Fruit fly (Drosophila melanogaster) whole organism, embryonic: ENCODE data around the gene Cep290.

ENCODE experiments used
- Antp ChIP-seq: fragments of 200-800 bp; sonication (Bioruptor generic); optimal IDR thresholded peaks from 3 replicates; lab custom pipeline; 2016; ENCODE audit warnings: missing biosample characterization, missing genetic modification characterization
- Asciz ChIP-seq: fragments of 200-800 bp; sonication (Bioruptor generic); optimal IDR thresholded peaks from 2 replicates; lab custom pipeline; 2017; ENCODE audit warnings: missing biosample characterization, mild to moderate bottlenecking, missing genetic modification characterization, missing genetic modification reagents
- Bdp1 ChIP-seq: fragments of 200-800 bp; sonication (Bioruptor generic); optimal IDR thresholded peaks from 3 replicates; lab custom pipeline; 2016; ENCODE audit warnings: missing biosample characterization, missing genetic modification characterization
- CG10321 ChIP-seq: fragments of 200-800 bp; sonication (Bioruptor generic); IDR thresholded peaks from 2 replicates; pipeline ENCODE4 v1.3.6; 2022; ENCODE audit warnings: missing biosample characterization, missing genetic modification characterization
- CG10366 ChIP-seq: fragments of 200-800 bp; sonication (Bioruptor generic); IDR thresholded peaks from 2 replicates; pipeline ENCODE4 v1.3.6; 2022; ENCODE audit warnings: missing biosample characterization, missing genetic modification characterization
- CG10979 ChIP-seq: fragments of 200-800 bp; sonication (Bioruptor generic); optimal IDR thresholded peaks from 2 replicates; lab custom pipeline; 2018; ENCODE audit warnings: missing biosample characterization, mild to moderate bottlenecking, missing genetic modification characterization, moderate library complexity
- CG12659 ChIP-seq: fragments of 200-800 bp; sonication (Bioruptor generic); optimal IDR thresholded peaks from 3 replicates; lab custom pipeline; 2017; ENCODE audit warnings: mild to moderate bottlenecking, missing biosample characterization, missing genetic modification reagents, missing genetic modification characterization
- CG15011 ChIP-seq: fragments of 200-800 bp; sonication (Bioruptor generic); optimal IDR thresholded peaks from 3 replicates; lab custom pipeline; 2018; ENCODE audit warnings: missing biosample characterization, mild to moderate bottlenecking, missing genetic modification characterization
- CG1602 ChIP-seq: fragments of 200-800 bp; sonication (Bioruptor generic); optimal IDR thresholded peaks from 3 replicates; lab custom pipeline; 2016; ENCODE audit warnings: missing biosample characterization, missing genetic modification characterization
- CG17829 ChIP-seq: fragments of 200-800 bp; optimal IDR thresholded peaks from 2 replicates; lab custom pipeline; 2019; ENCODE audit warnings: missing biosample characterization, mild to moderate bottlenecking, missing genetic modification characterization, moderate library complexity
- CG2120 ChIP-seq: fragments of 200-800 bp; sonication (Bioruptor generic); optimal IDR thresholded peaks from 3 replicates; lab custom pipeline; 2016; ENCODE audit warnings: missing biosample characterization, missing genetic modification characterization
- CG2712 ChIP-seq: fragments of 200-800 bp; optimal IDR thresholded peaks from 3 replicates; lab custom pipeline; 2019; ENCODE audit warnings: missing biosample characterization, mild to moderate bottlenecking, missing genetic modification characterization, moderate library complexity
- CG2889 ChIP-seq: fragments of 200-800 bp; sonication (Bioruptor generic); IDR thresholded peaks from 3 replicates; pipeline ENCODE4 v1.3.6; 2022; ENCODE audit warnings: missing biosample characterization, missing genetic modification characterization
- CG31365 ChIP-seq: fragments of 200-800 bp; sonication (Bioruptor generic); optimal IDR thresholded peaks from 2 replicates; lab custom pipeline; 2018; ENCODE audit warnings: missing biosample characterization, mild to moderate bottlenecking, missing genetic modification characterization
- CG32772 ChIP-seq: fragments of 200-800 bp; sonication (Bioruptor generic); IDR thresholded peaks from 2 replicates; pipeline ENCODE4 v1.3.6; 2022; ENCODE audit warnings: missing biosample characterization, missing genetic modification characterization
- CG34376 ChIP-seq: fragments of 200-800 bp; sonication (Bioruptor generic); optimal IDR thresholded peaks from 2 replicates; lab custom pipeline; 2018; ENCODE audit warnings: missing biosample characterization, mild to moderate bottlenecking, missing genetic modification characterization
- CG34422 ChIP-seq: fragments of 200-800 bp; sonication (Bioruptor generic); IDR thresholded peaks from 3 replicates; pipeline ENCODE4 v1.3.6; 2022; ENCODE audit warnings: missing biosample characterization, missing genetic modification characterization
- CG4617 ChIP-seq: fragments of 200-800 bp; sonication (Bioruptor generic); optimal IDR thresholded peaks from 3 replicates; lab custom pipeline; 2016; ENCODE audit warnings: missing biosample characterization, missing genetic modification characterization, borderline replicate concordance
- CG4820 ChIP-seq: fragments of 200-800 bp; sonication (Bioruptor generic); optimal IDR thresholded peaks from 3 replicates; lab custom pipeline; 2016; ENCODE audit warnings: missing biosample characterization, missing genetic modification characterization
- CG6654 ChIP-seq: fragments of 200-800 bp; sonication (Bioruptor generic); optimal IDR thresholded peaks from 2 replicates; lab custom pipeline; 2017; ENCODE audit warnings: missing biosample characterization, mild to moderate bottlenecking, missing genetic modification characterization
- CG6813 ChIP-seq: fragments of 200-800 bp; sonication (Bioruptor generic); optimal IDR thresholded peaks from 2 replicates; lab custom pipeline; 2017; ENCODE audit warnings: missing biosample characterization, missing genetic modification characterization, mild to moderate bottlenecking, moderate library complexity, missing genetic modification reagents
- CG8290 ChIP-seq, 3 experiments: fragments of 200-800 bp; sonication (Bioruptor generic); optimal IDR thresholded peaks; 2 replicates each; lab custom pipeline; 2016 to 2019; ENCODE audit warnings: missing biosample characterization in 3 of 3, missing genetic modification characterization in 3 of 3, mild to moderate bottlenecking in 2 of 3, moderate library complexity in 1 of 3
- CG9797 ChIP-seq: fragments of 200-800 bp; sonication (Bioruptor generic); optimal IDR thresholded peaks from 3 replicates; lab custom pipeline; 2018; ENCODE audit warnings: missing biosample characterization, mild to moderate bottlenecking, missing genetic modification characterization
- CG9932 ChIP-seq: fragments of 200-800 bp; sonication (Bioruptor generic); IDR thresholded peaks from 2 replicates; pipeline ENCODE4 v1.3.6; 2022; ENCODE audit warnings: missing biosample characterization, missing genetic modification characterization
- HmgZ ChIP-seq: fragments of 200-800 bp; sonication (Bioruptor generic); optimal IDR thresholded peaks from 2 replicates; lab custom pipeline; 2018; ENCODE audit warnings: missing biosample characterization, mild to moderate bottlenecking, missing genetic modification characterization
- Hr3 ChIP-seq: fragments of 200-800 bp; sonication (Bioruptor generic); optimal IDR thresholded peaks from 3 replicates; lab custom pipeline; 2016; ENCODE audit warnings: missing biosample characterization, missing genetic modification characterization
- Med ChIP-seq: fragments of 200-800 bp; sonication (Bioruptor generic); peaks from one replicate; lab custom pipeline; 2016; ENCODE audit warnings: missing biosample characterization, missing genetic modification characterization, mild to moderate bottlenecking, inconsistent platforms, moderate library complexity
- NK7.1 ChIP-seq: fragments of 200-800 bp; sonication (Bioruptor generic); optimal IDR thresholded peaks from 3 replicates; lab custom pipeline; 2016; ENCODE audit warnings: missing biosample characterization, missing genetic modification characterization
- bsh ChIP-seq, 2 experiments: fragments of 200-800 bp; sonication (Bioruptor generic); optimal IDR thresholded peaks; 2 replicates each; lab custom pipeline; 2017 to 2018; ENCODE audit warnings: mild to moderate bottlenecking in 2 of 2, missing biosample characterization in 2 of 2, missing genetic modification characterization in 2 of 2, moderate library complexity in 1 of 2
- btn ChIP-seq: fragments of 200-800 bp; sonication (Bioruptor generic); optimal IDR thresholded peaks from 2 replicates; lab custom pipeline; 2016; ENCODE audit warnings: missing biosample characterization, missing genetic modification characterization
- chm ChIP-seq: fragments of 200-800 bp; sonication (Bioruptor generic); IDR thresholded peaks from 2 replicates; pipeline ENCODE4 v1.3.6; 2022; ENCODE audit warnings: missing biosample characterization, missing genetic modification characterization
- corto ChIP-seq: fragments of 200-800 bp; sonication (Bioruptor generic); optimal IDR thresholded peaks from 2 replicates; lab custom pipeline; 2016; ENCODE audit warnings: missing biosample characterization, mild to moderate bottlenecking, missing genetic modification characterization, moderate library complexity
- exex ChIP-seq: fragments of 200-800 bp; sonication (Bioruptor generic); optimal IDR thresholded peaks from 4 replicates; lab custom pipeline; 2018; ENCODE audit warnings: missing biosample characterization, mild to moderate bottlenecking, missing genetic modification characterization, moderate library complexity
- fd64A ChIP-seq: fragments of 200-800 bp; sonication (Bioruptor generic); optimal IDR thresholded peaks from 3 replicates; lab custom pipeline; 2018; ENCODE audit warnings: missing biosample characterization, mild to moderate bottlenecking, missing genetic modification characterization
- grau ChIP-seq: fragments of 200-800 bp; optimal IDR thresholded peaks from 3 replicates; lab custom pipeline; 2019; ENCODE audit warnings: missing biosample characterization, mild to moderate bottlenecking, missing genetic modification characterization, moderate library complexity
- ham ChIP-seq: fragments of 200-800 bp; sonication (Bioruptor generic); IDR thresholded peaks from 2 replicates; pipeline ENCODE4 v1.3.6; 2022; ENCODE audit warnings: missing biosample characterization, missing genetic modification characterization
- hbn ChIP-seq: fragments of 200-800 bp; sonication (Bioruptor generic); IDR thresholded peaks from 2 replicates; pipeline ENCODE4 v1.3.6; 2022; ENCODE audit warnings: missing biosample characterization, missing genetic modification characterization; ENCODE audit not compliant: partially characterized antibody
- insv ChIP-seq, 2 experiments: fragments of 200-800 bp; sonication (Bioruptor generic); optimal IDR thresholded peaks; 3 replicates each; lab custom pipeline; 2016 to 2018; ENCODE audit warnings: missing biosample characterization in 2 of 2, missing genetic modification characterization in 2 of 2
- nerfin-2 ChIP-seq: fragments of 200-800 bp; sonication (Bioruptor generic); IDR thresholded peaks from 2 replicates; pipeline ENCODE4 v1.3.6; 2022; ENCODE audit warnings: missing biosample characterization, missing genetic modification characterization; ENCODE audit not compliant: partially characterized antibody
- org-1 ChIP-seq: fragments of 200-800 bp; sonication (Bioruptor generic); optimal IDR thresholded peaks from 2 replicates; lab custom pipeline; 2017; ENCODE audit warnings: missing biosample characterization, missing genetic modification characterization
- p53 ChIP-seq: fragments of 200-800 bp; sonication (Bioruptor generic); optimal IDR thresholded peaks from 2 replicates; lab custom pipeline; 2016; ENCODE audit warnings: missing biosample characterization, missing genetic modification characterization
- pho ChIP-seq: fragments of 200-800 bp; sonication (Bioruptor generic); optimal IDR thresholded peaks from 2 replicates; lab custom pipeline; 2016; ENCODE audit warnings: missing biosample characterization, missing genetic modification characterization
- slbo ChIP-seq: fragments of 200-800 bp; sonication (Bioruptor generic); IDR thresholded peaks from 2 replicates; pipeline ENCODE4 v1.3.6; 2022; ENCODE audit warnings: missing biosample characterization, missing genetic modification characterization
- slou ChIP-seq: fragments of 200-800 bp; sonication (Bioruptor generic); optimal IDR thresholded peaks from 3 replicates; lab custom pipeline; 2016; ENCODE audit warnings: missing biosample characterization, missing genetic modification characterization
- sna ChIP-seq: fragments of 200-800 bp; sonication (Bioruptor generic); IDR thresholded peaks from 2 replicates; pipeline ENCODE4 v1.3.6; 2022; ENCODE audit warnings: missing biosample characterization, missing genetic modification characterization; ENCODE audit not compliant: partially characterized antibody
- sob ChIP-seq: fragments of 200-800 bp; sonication (Bioruptor generic); IDR thresholded peaks from 2 replicates; pipeline ENCODE4 v1.3.6; 2022; ENCODE audit warnings: missing biosample characterization, missing genetic modification characterization
- vvl ChIP-seq: fragments of 200-800 bp; sonication (Bioruptor generic); IDR thresholded peaks from 2 replicates; pipeline ENCODE4 v1.3.6; 2022; ENCODE audit warnings: missing biosample characterization, missing genetic modification characterization
- yki ChIP-seq: fragments of >200 bp; optimal IDR thresholded peaks from 3 replicates; lab custom pipeline; 2018
- zf30C ChIP-seq: fragments of 200-800 bp; sonication (Bioruptor generic); optimal IDR thresholded peaks from 3 replicates; lab custom pipeline; 2018; ENCODE audit warnings: missing biosample characterization, mild to moderate bottlenecking, missing genetic modification characterization

The Cep290 gene

dm6 chr3L:819297-819886, 24.3 kb upstream of the Cep290 start:
- TF ChIP-seq hbn (GFP tag; lab: Robert Waterston, UW) (no peak), yki (lab: Kevin White, UChicago) (no peak), CG17829 (peak; percentile 80), Asciz (peak; percentile 84), CG6654 (peak; percentile 48), CG31365 (peak; percentile 73), Hr3 (peak; percentile 78), slou (peak; percentile 26), NK7.1 (GFP tag; lab: Kevin White, UChicago) (peak; percentile 73), CG6813 (GFP tag; lab: Kevin White, UChicago) (peak; percentile 82), corto (GFP tag; lab: Kevin White, UChicago) (no peak), exex (tag; lab: Kevin White, UChicago) (peak; percentile 28), CG34376 (GFP tag; lab: Kevin White, UChicago) (peak; percentile 56), CG4820 (GFP tag; lab: Kevin White, UChicago) (peak; percentile 86), Bdp1 (peak; percentile 62), CG10366 (GFP tag; lab: Robert Waterston, UW) (peak; percentile 96), CG34422 (GFP tag; lab: Robert Waterston, UW) (peak; percentile 97), CG15011 (GFP tag; lab: Kevin White, UChicago) (peak; percentile 63), nerfin-2 (GFP tag; lab: Robert Waterston, UW) (no peak), sob (GFP tag; lab: Robert Waterston, UW) (peak; percentile 92), Med (GFP tag; lab: Kevin White, UChicago) (peak; percentile 99), insv (GFP tag; optimal IDR thresholded peaks at IDR 0.05; lab: Kevin White, UChicago) (peak in 1 of 2 experiments; percentile 22), Antp (peak; percentile 93), ham (GFP tag; lab: Robert Waterston, UW) (peak; percentile 77), slbo (GFP tag; lab: Robert Waterston, UW) (peak; percentile 95), org-1 (GFP tag; lab: Kevin White, UChicago) (peak; percentile 86), CG12659 (GFP tag; lab: Kevin White, UChicago) (peak; percentile 84), CG8290 (GFP tag; optimal IDR thresholded peaks at IDR 0.05; lab: Kevin White, UChicago) (peak; percentile 41), CG8290 (tag; optimal IDR thresholded peaks at IDR 0.05; lab: Kevin White, UChicago) (peak in 1 of 2 experiments; percentile 97), p53 (GFP tag; lab: Kevin White, UChicago) (peak; percentile 67), zf30C (GFP tag; lab: Kevin White, UChicago) (no peak), CG32772 (GFP tag; lab: Robert Waterston, UW) (peak; percentile 95), HmgZ (tag; lab: Kevin White, UChicago) (peak; percentile 77), CG2889 (peak; percentile 88), CG4617 (GFP tag; lab: Kevin White, UChicago) (peak; percentile 81), bsh (GFP tag; optimal IDR thresholded peaks at IDR 0.05; lab: Kevin White, UChicago) (peak in 1 of 2 experiments; percentile 90), pho (GFP tag; lab: Kevin White, UChicago) (peak; percentile 81), CG9797 (GFP tag; lab: Kevin White, UChicago) (no peak), CG2120 (GFP tag; lab: Kevin White, UChicago) (peak; percentile 89), chm (GFP tag; lab: Robert Waterston, UW) (peak; percentile 96), CG2712 (peak; percentile 81), grau (tag; lab: Kevin White, UChicago) (peak; percentile 96), sna (GFP tag; lab: Robert Waterston, UW) (no peak), btn (peak; percentile 79), CG10321 (GFP tag; lab: Robert Waterston, UW) (peak; percentile 74), CG1602 (GFP tag; lab: Kevin White, UChicago) (peak; percentile 78), fd64A (peak; percentile 75), CG10979 (tag; lab: Kevin White, UChicago) (peak; percentile 77), CG9932 (GFP tag; lab: Robert Waterston, UW) (peak; percentile 93), vvl (GFP tag; lab: Robert Waterston, UW) (peak; percentile 97)
